Fruit fly (Drosophila melanogaster) whole organism, embryonic: ENCODE results near the gene a10.

Experiments used
- Aef1 ChIP-seq: fragments of 200-800 bp; sonication (Bioruptor generic); IDR thresholded peaks from 3 replicates; pipeline ENCODE4 v1.3.6; 2022; ENCODE audit warnings: missing biosample characterization, missing genetic modification characterization
- Antp ChIP-seq: fragments of 200-800 bp; sonication (Bioruptor generic); optimal IDR thresholded peaks from 3 replicates; lab custom pipeline; 2016; ENCODE audit warnings: missing biosample characterization, missing genetic modification characterization
- Awh ChIP-seq: fragments of 200-800 bp; sonication (Bioruptor generic); IDR thresholded peaks from 2 replicates; pipeline ENCODE4, ENCODE4 v1.3.6; 2022; ENCODE audit warnings: missing biosample characterization, missing genetic modification characterization
- CG10543 ChIP-seq: fragments of 200-800 bp; sonication (Bioruptor generic); optimal IDR thresholded peaks from 3 replicates; lab custom pipeline; 2017; ENCODE audit warnings: missing biosample characterization, mild to moderate bottlenecking, missing genetic modification characterization, moderate library complexity
- CG1233 ChIP-seq: fragments of 200-800 bp; sonication (Bioruptor generic); optimal IDR thresholded peaks from 4 replicates; lab custom pipeline; 2018; ENCODE audit warnings: missing biosample characterization, mild to moderate bottlenecking, missing genetic modification characterization
- CG13894 ChIP-seq: fragments of 200-800 bp; sonication (Bioruptor generic); optimal IDR thresholded peaks from 3 replicates; lab custom pipeline; 2018; ENCODE audit warnings: missing biosample characterization, mild to moderate bottlenecking, missing genetic modification characterization, moderate library complexity
- CG14965 ChIP-seq: fragments of 200-800 bp; sonication (Bioruptor generic); optimal IDR thresholded peaks from 2 replicates; lab custom pipeline; 2016; ENCODE audit warnings: missing biosample characterization, missing genetic modification characterization, borderline replicate concordance
- CG17186 ChIP-seq: fragments of 200-800 bp; sonication (Bioruptor generic); optimal IDR thresholded peaks from 3 replicates; lab custom pipeline; 2017; ENCODE audit warnings: missing biosample characterization, missing genetic modification reagents, missing genetic modification characterization
- CG17328 ChIP-seq: fragments of 200-800 bp; sonication (Bioruptor generic); IDR thresholded peaks from 2 replicates; pipeline ENCODE4 v1.3.6; 2022; ENCODE audit warnings: missing biosample characterization, missing genetic modification characterization
- CG17829 ChIP-seq: fragments of 200-800 bp; optimal IDR thresholded peaks from 2 replicates; lab custom pipeline; 2019; ENCODE audit warnings: missing biosample characterization, mild to moderate bottlenecking, missing genetic modification characterization, moderate library complexity
- CG18476 ChIP-seq: fragments of 200-800 bp; sonication (Bioruptor generic); optimal IDR thresholded peaks from 2 replicates; lab custom pipeline; 2016; ENCODE audit warnings: missing biosample characterization, mild to moderate bottlenecking, missing genetic modification characterization
- CG31224 ChIP-seq: fragments of 200-800 bp; sonication (Bioruptor generic); IDR thresholded peaks from 2 replicates; pipeline ENCODE4 v1.3.6; 2022; ENCODE audit warnings: missing biosample characterization, missing genetic modification characterization
- CG32532 ChIP-seq: fragments of 200-800 bp; sonication (Bioruptor generic); IDR thresholded peaks from 2 replicates; pipeline ENCODE4 v1.3.6; 2022; ENCODE audit warnings: missing biosample characterization, missing genetic modification characterization
- CG3281 ChIP-seq: fragments of 200-800 bp; sonication (Bioruptor generic); optimal IDR thresholded peaks from 3 replicates; lab custom pipeline; 2017; ENCODE audit warnings: missing biosample characterization, mild to moderate bottlenecking, missing genetic modification characterization
- CG3995 ChIP-seq: fragments of 200-800 bp; sonication (Bioruptor generic); optimal IDR thresholded peaks from 3 replicates; lab custom pipeline; 2016; ENCODE audit warnings: missing biosample characterization, missing genetic modification characterization
- CG4282 ChIP-seq: fragments of 200-800 bp; sonication (Bioruptor generic); optimal IDR thresholded peaks from 2 replicates; lab custom pipeline; 2016; ENCODE audit warnings: missing biosample characterization, missing genetic modification characterization
- CG4328 ChIP-seq: fragments of 200-800 bp; sonication (Bioruptor generic); optimal IDR thresholded peaks from 3 replicates; lab custom pipeline; 2017; ENCODE audit warnings: missing biosample characterization, missing genetic modification reagents, missing genetic modification characterization
- CG5953 ChIP-seq: fragments of 200-800 bp; sonication (Bioruptor generic); IDR thresholded peaks from 2 replicates; pipeline ENCODE4 v1.3.6; 2022; ENCODE audit warnings: missing biosample characterization, missing genetic modification characterization
- CG6683 ChIP-seq: fragments of 200-800 bp; sonication (Bioruptor generic); optimal IDR thresholded peaks from 2 replicates; lab custom pipeline; 2017; ENCODE audit warnings: missing biosample characterization, mild to moderate bottlenecking, missing genetic modification characterization, missing genetic modification reagents
- CG8281 ChIP-seq: fragments of 200-800 bp; sonication (Bioruptor generic); optimal IDR thresholded peaks from 2 replicates; lab custom pipeline; 2018; ENCODE audit warnings: missing biosample characterization, mild to moderate bottlenecking, missing genetic modification characterization, moderate library complexity
- CG8290 ChIP-seq, 3 experiments: fragments of 200-800 bp; sonication (Bioruptor generic); optimal IDR thresholded peaks; 2 replicates each; lab custom pipeline; 2016 to 2019; ENCODE audit warnings: missing biosample characterization in 3 of 3, missing genetic modification characterization in 3 of 3, mild to moderate bottlenecking in 2 of 3, moderate library complexity in 1 of 3
- CG9215 ChIP-seq: fragments of 200-800 bp; sonication (Bioruptor generic); IDR thresholded peaks from 2 replicates; pipeline ENCODE4 v1.3.6; 2022; ENCODE audit warnings: missing biosample characterization, missing genetic modification characterization
- CG9437 ChIP-seq: fragments of 200-800 bp; sonication (Bioruptor generic); optimal IDR thresholded peaks from 2 replicates; lab custom pipeline; 2018; ENCODE audit warnings: missing biosample characterization, mild to moderate bottlenecking, missing genetic modification characterization
- Deaf1 ChIP-seq: fragments of 200-800 bp; optimal IDR thresholded peaks from 3 replicates; lab custom pipeline; 2019; ENCODE audit warnings: missing biosample characterization, mild to moderate bottlenecking, missing genetic modification characterization, moderate library complexity
- Dref ChIP-seq: fragments of 200-800 bp; sonication (Bioruptor generic); IDR thresholded peaks from 2 replicates; pipeline ENCODE4 v1.3.6; 2022; ENCODE audit warnings: missing biosample characterization, missing genetic modification characterization
- GATAe ChIP-seq: fragments of 200-800 bp; sonication (Bioruptor generic); conservative IDR thresholded peaks from 2 replicates; pipeline ENCODE4 v1.3.6; 2022; ENCODE audit warnings: missing biosample characterization, missing genetic modification characterization
- Hr78 ChIP-seq, 2 experiments: fragments of 200-800 bp in 1 of 2; fragments of >200 bp in 1 of 2; sonication (Bioruptor generic) in 1 of 2; optimal IDR thresholded peaks; 2 replicates each; lab custom pipeline; 2017 to 2019; ENCODE audit warnings: missing biosample characterization in 2 of 2, missing genetic modification characterization in 2 of 2, mild to moderate bottlenecking in 1 of 2, moderate library complexity in 1 of 2
- Lim3 ChIP-seq: fragments of 200-800 bp; sonication (Bioruptor generic); IDR thresholded peaks from 2 replicates; pipeline ENCODE4 v1.3.6; 2022; ENCODE audit warnings: missing biosample characterization, missing genetic modification characterization
- Med ChIP-seq: fragments of 200-800 bp; sonication (Bioruptor generic); peaks from one replicate; lab custom pipeline; 2016; ENCODE audit warnings: missing biosample characterization, missing genetic modification characterization, mild to moderate bottlenecking, inconsistent platforms, moderate library complexity
- Nf-YA ChIP-seq: fragments of 200-800 bp; sonication (Bioruptor generic); IDR thresholded peaks from 2 replicates; pipeline ENCODE4 v1.3.6; 2022; ENCODE audit warnings: missing biosample characterization, missing genetic modification characterization
- Nf-YC ChIP-seq: fragments of 200-800 bp; optimal IDR thresholded peaks from 3 replicates; lab custom pipeline; 2019; ENCODE audit warnings: missing biosample characterization, mild to moderate bottlenecking, missing genetic modification characterization, moderate library complexity
- Optix ChIP-seq: fragments of 200-800 bp; sonication (Bioruptor generic); IDR thresholded peaks from 3 replicates; pipeline ENCODE4 v1.3.6; 2022; ENCODE audit warnings: missing biosample characterization, missing genetic modification characterization
- Sox102F ChIP-seq: fragments of 200-800 bp; sonication (Bioruptor generic); optimal IDR thresholded peaks from 2 replicates; lab custom pipeline; 2018; ENCODE audit warnings: missing biosample characterization, mild to moderate bottlenecking, missing genetic modification characterization, moderate library complexity
- cwo ChIP-seq: fragments of 200-800 bp; sonication (Bioruptor generic); optimal IDR thresholded peaks from 3 replicates; lab custom pipeline; 2017; ENCODE audit warnings: missing biosample characterization, missing genetic modification characterization, mild to moderate bottlenecking, moderate library complexity, missing genetic modification reagents
- dysf ChIP-seq: fragments of 200-800 bp; sonication (Bioruptor generic); IDR thresholded peaks from 3 replicates; pipeline ENCODE4 v1.3.6; 2022; ENCODE audit warnings: missing biosample characterization, missing genetic modification characterization
- ems ChIP-seq: fragments of 200-800 bp; sonication (Bioruptor generic); optimal IDR thresholded peaks from 3 replicates; lab custom pipeline; 2016; ENCODE audit warnings: missing biosample characterization, missing genetic modification characterization
- grau ChIP-seq: fragments of 200-800 bp; optimal IDR thresholded peaks from 3 replicates; lab custom pipeline; 2019; ENCODE audit warnings: missing biosample characterization, mild to moderate bottlenecking, missing genetic modification characterization, moderate library complexity
- kay ChIP-seq: fragments of 200-800 bp; sonication (Bioruptor generic); optimal IDR thresholded peaks from 2 replicates; lab custom pipeline; 2016; ENCODE audit warnings: missing biosample characterization, missing genetic modification characterization
- klu ChIP-seq: fragments of 200-800 bp; sonication (Bioruptor generic); IDR thresholded peaks from 2 replicates; pipeline ENCODE4 v1.3.6; 2022; ENCODE audit warnings: missing biosample characterization, missing genetic modification characterization
- kni ChIP-seq: fragments of 200-800 bp; sonication (Bioruptor generic); optimal IDR thresholded peaks from 3 replicates; lab custom pipeline; 2017; ENCODE audit warnings: mild to moderate bottlenecking, missing biosample characterization, missing genetic modification reagents, missing genetic modification characterization
- sc ChIP-seq, 3 experiments: fragments of >200 bp in 2 of 3; fragments of 200-800 bp in 1 of 3; sonication (Bioruptor generic) in 1 of 3; optimal IDR thresholded peaks; 2 replicates in 2 of 3; 3 replicates in 1 of 3; lab custom pipeline; 2017; ENCODE audit warnings: mild to moderate bottlenecking in 1 of 3, missing biosample characterization in 1 of 3, missing genetic modification characterization in 1 of 3, missing genetic modification reagents in 1 of 3
- scrt ChIP-seq: fragments of 200-800 bp; sonication (Bioruptor generic); optimal IDR thresholded peaks from 2 replicates; lab custom pipeline; 2018; ENCODE audit warnings: missing biosample characterization, mild to moderate bottlenecking, missing genetic modification characterization, moderate library complexity
- sens ChIP-seq: fragments of 200-800 bp; sonication (Bioruptor generic); peaks from one replicate; lab custom pipeline; 2016; ENCODE audit warnings: missing biosample characterization, missing genetic modification characterization
- shn ChIP-seq: fragments of 200-800 bp; sonication (Bioruptor generic); optimal IDR thresholded peaks from 3 replicates; lab custom pipeline; 2016; ENCODE audit warnings: missing biosample characterization, missing genetic modification characterization
- slou ChIP-seq: fragments of 200-800 bp; sonication (Bioruptor generic); optimal IDR thresholded peaks from 3 replicates; lab custom pipeline; 2016; ENCODE audit warnings: missing biosample characterization, missing genetic modification characterization
- sug ChIP-seq: fragments of 200-800 bp; optimal IDR thresholded peaks from 2 replicates; lab custom pipeline; 2019; ENCODE audit warnings: missing biosample characterization, mild to moderate bottlenecking, missing genetic modification characterization, moderate library complexity
- vnd ChIP-seq: fragments of 200-800 bp; sonication (Bioruptor generic); IDR thresholded peaks from 3 replicates; pipeline ENCODE4 v1.3.6; 2022; ENCODE audit warnings: missing biosample characterization, missing genetic modification characterization; ENCODE audit not compliant: partially characterized antibody
- vvl ChIP-seq: fragments of 200-800 bp; sonication (Bioruptor generic); IDR thresholded peaks from 2 replicates; pipeline ENCODE4 v1.3.6; 2022; ENCODE audit warnings: missing biosample characterization, missing genetic modification characterization

Gene a10

dm6 chr3L:17002140-17002849 is 21.2 kb downstream of the a10 start:
- peak; percentile 52 for TF ChIP-seq Med (GFP tag; lab: Kevin White, UChicago)
- TF ChIP-seq CG32532 (GFP tag; lab: Robert Waterston, UW), result 0 out of 2 replicates have a peak, but pooled peaks have one; percentile 14
- no peak for TF ChIP-seq CG14965 (GFP tag; lab: Kevin White, UChicago)
- TF ChIP-seq sens (GFP tag; lab: Kevin White, UChicago), result peak; percentile 14
- no peak for TF ChIP-seq dysf (GFP tag; lab: Robert Waterston, UW)
- peak; percentile 10 for TF ChIP-seq Nf-YC
- TF ChIP-seq CG10543 (GFP tag; lab: Kevin White, UChicago), result peak; percentile 85
- no peak for TF ChIP-seq Lim3
- TF ChIP-seq cwo (GFP tag; lab: Kevin White, UChicago), result peak; percentile 31
- TF ChIP-seq sug (tag; lab: Kevin White, UChicago), result peak; percentile 2
- TF ChIP-seq sc (optimal IDR thresholded peaks at IDR 0.05; lab: Kevin White, UChicago), result no peak
- no peak for TF ChIP-seq sc (GFP tag; optimal IDR thresholded peaks at IDR 0.05; lab: Kevin White, UChicago)
- TF ChIP-seq CG31224, result 0 out of 2 replicates have a peak, but pooled peaks have one; percentile 9
- 0 out of 3 replicates have a peak, but pooled peaks have one; percentile 11 for TF ChIP-seq Optix (GFP tag; lab: Robert Waterston, UW)
- TF ChIP-seq CG8290 (GFP tag; optimal IDR thresholded peaks at IDR 0.05; lab: Kevin White, UChicago), result no peak
- TF ChIP-seq CG8290 (tag; optimal IDR thresholded peaks at IDR 0.05; lab: Kevin White, UChicago), result peak in 1 of 2 experiments; percentile 55
- no peak for TF ChIP-seq CG17829 (tag; lab: Kevin White, UChicago)
- no peak for TF ChIP-seq CG8281 (tag; lab: Kevin White, UChicago)
- TF ChIP-seq grau (tag; lab: Kevin White, UChicago), result no peak
- TF ChIP-seq CG9215 (GFP tag; lab: Robert Waterston, UW), result no peak
- TF ChIP-seq Deaf1 (tag; lab: Kevin White, UChicago), result peak; percentile 92
- no peak for TF ChIP-seq CG9437

- TF ChIP-seq CG8290 (GFP tag; optimal IDR thresholded peaks at IDR 0.05; lab: Kevin White, UChicago), result no peak
- TF ChIP-seq CG8290 (tag; optimal IDR thresholded peaks at IDR 0.05; lab: Kevin White, UChicago), result no peak
- no peak for TF ChIP-seq Aef1 (GFP tag; lab: Robert Waterston, UW)
- no peak for TF ChIP-seq kni (GFP tag; lab: Kevin White, UChicago)
- no peak for TF ChIP-seq CG17186 (GFP tag; lab: Kevin White, UChicago)
- no peak for TF ChIP-seq CG3995 (GFP tag; lab: Kevin White, UChicago)
- TF ChIP-seq CG3281 (GFP tag; lab: Kevin White, UChicago), result no peak
- peak; percentile 32; the same call in 1 of the 3 replicates for TF ChIP-seq vnd (GFP tag; lab: Robert Waterston, UW)
- no peak for TF ChIP-seq Awh (GFP tag; lab: Robert Waterston, UW)
- TF ChIP-seq GATAe (GFP tag; lab: Robert Waterston, UW), result peak; percentile 68; the same call in 1 of the 2 replicates
- peak; percentile 77 for TF ChIP-seq CG13894
- TF ChIP-seq Dref (GFP tag; lab: Robert Waterston, UW), result no peak
- TF ChIP-seq CG18476 (GFP tag; lab: Kevin White, UChicago), result no peak
- no peak for TF ChIP-seq shn (GFP tag; lab: Kevin White, UChicago)
- TF ChIP-seq Nf-YA, result no peak
- TF ChIP-seq CG17328 (GFP tag; lab: Robert Waterston, UW), result no peak
- no peak for TF ChIP-seq vvl (GFP tag; lab: Robert Waterston, UW)
- no peak for TF ChIP-seq CG4282 (GFP tag; lab: Kevin White, UChicago)
- no peak for TF ChIP-seq Hr78 (GFP tag; optimal IDR thresholded peaks at IDR 0.05; lab: Kevin White, UChicago)
- no peak for TF ChIP-seq Sox102F
- no peak for TF ChIP-seq CG4328
- no peak for TF ChIP-seq CG5953 (GFP tag; lab: Robert Waterston, UW)
- no peak for TF ChIP-seq slou (GFP tag; lab: Kevin White, UChicago)
- no peak for TF ChIP-seq CG1233 (GFP tag; lab: Kevin White, UChicago)
- no peak for TF ChIP-seq Antp
- TF ChIP-seq klu, result 0 out of 2 replicates have a peak, but pooled peaks have one; percentile 24
- no peak for TF ChIP-seq ems (GFP tag; lab: Kevin White, UChicago)
- no peak for TF ChIP-seq kay (GFP tag; lab: Kevin White, UChicago)
- TF ChIP-seq scrt (GFP tag; lab: Kevin White, UChicago), result no peak
- no peak for TF ChIP-seq CG6683 (GFP tag; lab: Kevin White, UChicago)
Observed at dm6 chr3L:17001055-17001454, 22.5 kb downstream of the a10 start.
